Worm (Caenorhabditis elegans) whole organism, L3 larva: ENCODE results near the gene M153.5.

Experiments
- R02D3.7 ChIP-seq: fragments of 150-350 bp; optimal IDR thresholded peaks from 2 replicates; lab custom pipeline; 2014; ENCODE audit warnings: missing biosample characterization, missing genetic modification characterization
- ama-1 ChIP-seq: fragments of 150-350 bp; optimal IDR thresholded peaks from 2 replicates; lab custom pipeline; 2018
- ceh-28 ChIP-seq: fragments of 150-350 bp; optimal IDR thresholded peaks from 2 replicates; lab custom pipeline; 2014; ENCODE audit warnings: missing biosample characterization, missing genetic modification reagents, missing genetic modification characterization
- ceh-9 ChIP-seq: sonication (generic microtip); optimal IDR thresholded peaks from 2 replicates; lab custom pipeline; 2018; ENCODE audit warnings: missing biosample characterization, missing genetic modification characterization
- daf-12 ChIP-seq: fragments of 150-350 bp; optimal IDR thresholded peaks from 2 replicates; lab custom pipeline; 2014; ENCODE audit warnings: missing biosample characterization, missing genetic modification reagents, missing genetic modification characterization
- egl-27 ChIP-seq: sonication (generic microtip); optimal IDR thresholded peaks from 4 replicates; lab custom pipeline; 2017; ENCODE audit warnings: missing biosample characterization, missing genetic modification reagents, missing genetic modification characterization
- egl-5 ChIP-seq: fragments of 150-350 bp; optimal IDR thresholded peaks from 2 replicates; lab custom pipeline; 2017; ENCODE audit warnings: missing biosample characterization, missing genetic modification reagents, missing genetic modification characterization, inconsistent platforms
- elt-1 ChIP-seq: fragments of 150-350 bp; optimal IDR thresholded peaks from 2 replicates; lab custom pipeline; 2014; ENCODE audit warnings: missing biosample characterization, missing genetic modification characterization
- elt-2 ChIP-seq: sonication (generic microtip); optimal IDR thresholded peaks from 2 replicates; lab custom pipeline; 2016; ENCODE audit warnings: missing genetic modification reagents, mild to moderate bottlenecking, missing genetic modification characterization, missing compliant biosample characterization
- elt-3 ChIP-seq, 3 experiments: fragments of 150-350 bp in 1 of 3; sonication (generic microtip) in 2 of 3; optimal IDR thresholded peaks; 2 replicates in 2 of 3; 4 replicates in 1 of 3; lab custom pipeline; 2014 to 2017; ENCODE audit warnings: missing biosample characterization in 3 of 3, missing genetic modification characterization in 3 of 3
- fkh-10 ChIP-seq: sonication (generic microtip); optimal IDR thresholded peaks from 2 replicates; lab custom pipeline; 2017; ENCODE audit warnings: missing biosample characterization, missing genetic modification reagents, missing genetic modification characterization
- fos-1 ChIP-seq: fragments of 150-350 bp; optimal IDR thresholded peaks from 2 replicates; lab custom pipeline; 2014; ENCODE audit warnings: missing biosample characterization, missing genetic modification characterization
- hmg-11 ChIP-seq: sonication (generic microtip); optimal IDR thresholded peaks from 2 replicates; lab custom pipeline; 2016; ENCODE audit warnings: missing genetic modification characterization, missing compliant biosample characterization
- lin-15B ChIP-seq: fragments of 150-350 bp; optimal IDR thresholded peaks from 2 replicates; lab custom pipeline; 2014; ENCODE audit warnings: missing biosample characterization, missing genetic modification characterization
- lin-39 ChIP-seq: fragments of 150-350 bp; optimal IDR thresholded peaks from 2 replicates; lab custom pipeline; 2018; ENCODE audit warnings: missing biosample characterization, missing genetic modification reagents, missing genetic modification characterization
- lsy-12 ChIP-seq: sonication (generic microtip); optimal IDR thresholded peaks from 2 replicates; lab custom pipeline; 2016; ENCODE audit warnings: mild to moderate bottlenecking, missing genetic modification characterization, missing compliant biosample characterization
- mdl-1 ChIP-seq: fragments of 150-350 bp; optimal IDR thresholded peaks from 2 replicates; lab custom pipeline; 2014; ENCODE audit warnings: missing biosample characterization, missing genetic modification characterization
- mml-1 ChIP-seq: fragments of 150-350 bp; sonication (generic microtip); optimal IDR thresholded peaks from 3 replicates; lab custom pipeline; 2014; ENCODE audit warnings: missing biosample characterization, missing genetic modification characterization
- nhr-11 ChIP-seq: fragments of 150-350 bp; optimal IDR thresholded peaks from 2 replicates; lab custom pipeline; 2014; ENCODE audit warnings: missing biosample characterization, missing genetic modification characterization
- nhr-23 ChIP-seq: fragments of 150-350 bp; optimal IDR thresholded peaks from 2 replicates; lab custom pipeline; 2014; ENCODE audit warnings: missing biosample characterization, missing genetic modification reagents, missing genetic modification characterization
- nhr-237 ChIP-seq: fragments of 150-350 bp; optimal IDR thresholded peaks from 2 replicates; lab custom pipeline; 2014; ENCODE audit warnings: missing biosample characterization, missing genetic modification characterization
- nhr-25 ChIP-seq: sonication (generic microtip); optimal IDR thresholded peaks from 2 replicates; lab custom pipeline; 2017; ENCODE audit warnings: missing biosample characterization, missing genetic modification characterization
- nhr-28 ChIP-seq: fragments of 150-350 bp; optimal IDR thresholded peaks from 2 replicates; lab custom pipeline; 2014; ENCODE audit warnings: missing biosample characterization, missing genetic modification characterization
- nhr-43 ChIP-seq: sonication (generic microtip); optimal IDR thresholded peaks from 2 replicates; lab custom pipeline; 2016; ENCODE audit warnings: mild to moderate bottlenecking, missing genetic modification characterization, missing compliant biosample characterization; ENCODE audit not compliant: poor library complexity, severe bottlenecking
- nhr-67 ChIP-seq: fragments of 150-350 bp; optimal IDR thresholded peaks from 2 replicates; lab custom pipeline; 2014; ENCODE audit warnings: missing biosample characterization, missing genetic modification characterization
- nhr-76 ChIP-seq: fragments of 150-350 bp; sonication (generic microtip); optimal IDR thresholded peaks from 5 replicates; lab custom pipeline; 2014; ENCODE audit warnings: missing biosample characterization, missing genetic modification characterization
- nhr-77 ChIP-seq: fragments of 150-350 bp; optimal IDR thresholded peaks from 2 replicates; lab custom pipeline; 2014; ENCODE audit warnings: missing biosample characterization, missing genetic modification characterization
- pqm-1 ChIP-seq: fragments of 150-350 bp; optimal IDR thresholded peaks from 2 replicates; lab custom pipeline; 2017; ENCODE audit warnings: missing biosample characterization, missing genetic modification characterization, inconsistent platforms
- skn-1 ChIP-seq: fragments of 150-350 bp; optimal IDR thresholded peaks from 2 replicates; lab custom pipeline; 2014; ENCODE audit warnings: missing biosample characterization, missing genetic modification characterization
- snpc-4 ChIP-seq: fragments of 150-350 bp; optimal IDR thresholded peaks from 2 replicates; lab custom pipeline; 2014; ENCODE audit warnings: missing biosample characterization, missing genetic modification characterization
- tbx-2 ChIP-seq: sonication (generic microtip); optimal IDR thresholded peaks from 2 replicates; lab custom pipeline; 2016; ENCODE audit warnings: mild to moderate bottlenecking, missing genetic modification characterization, missing compliant biosample characterization
- unc-39 ChIP-seq: sonication (generic microtip); optimal IDR thresholded peaks from 4 replicates; lab custom pipeline; 2017; ENCODE audit warnings: missing biosample characterization, missing genetic modification characterization
- unc-62 ChIP-seq: fragments of 150-350 bp; sonication (generic microtip); optimal IDR thresholded peaks from 4 replicates; lab custom pipeline; 2014; ENCODE audit warnings: missing biosample characterization, missing genetic modification reagents, missing genetic modification characterization
- zag-1 ChIP-seq: fragments of 150-350 bp; optimal IDR thresholded peaks from 2 replicates; lab custom pipeline; 2014; ENCODE audit warnings: missing biosample characterization, missing genetic modification characterization
- ztf-11 ChIP-seq: fragments of 150-350 bp; optimal IDR thresholded peaks from 2 replicates; lab custom pipeline; 2014; ENCODE audit warnings: missing biosample characterization, missing genetic modification characterization
- ztf-4 ChIP-seq: fragments of 150-350 bp; optimal IDR thresholded peaks from 2 replicates; lab custom pipeline; 2014; ENCODE audit warnings: missing biosample characterization, missing genetic modification characterization

The M153.5 gene

ce11 chrX:12121285-12121684 lies 22.5 kb upstream of the M153.5 start, which contains the start of gene lgc-17:
Gene lgc-17 (plus strand): TSS chrX:12121585.
- no peak for TF ChIP-seq mml-1 (tag; lab: Kevin White, UChicago)
- TF ChIP-seq egl-5 (tag; lab: Kevin White, UChicago) = no peak
- TF ChIP-seq fos-1 (tag; lab: Kevin White, UChicago) = no peak

ce11 chrX:12123152-12123551 lies 20.6 kb upstream of the M153.5 start, which contains the start of gene T01H10.11:
Gene T01H10.11 (plus strand): TSS chrX:12123452.
- TF ChIP-seq nhr-23 (tag; lab: Kevin White, UChicago) (no peak), ztf-11 (tag; lab: Kevin White, UChicago) (no peak), fos-1 (tag; lab: Kevin White, UChicago) (no peak), unc-39 (tag; lab: Kevin White, UChicago) (no peak), elt-1 (tag; lab: Kevin White, UChicago) (no peak), nhr-77 (no peak), pqm-1 (tag; lab: Kevin White, UChicago) (no peak), nhr-237 (tag; lab: Kevin White, UChicago) (no peak), ama-1 (lab: Kevin White, UChicago) (no peak), hmg-11 (tag; lab: Kevin White, UChicago) (no peak), mdl-1 (tag; lab: Kevin White, UChicago) (no peak), nhr-28 (tag; lab: Kevin White, UChicago) (no peak), elt-3 (tag; optimal IDR thresholded peaks at IDR 0.05; lab: Kevin White, UChicago) (no peak), skn-1 (tag; lab: Kevin White, UChicago) (no peak), ceh-9 (tag; lab: Kevin White, UChicago) (no peak), nhr-76 (tag; lab: Kevin White, UChicago) (no peak), zag-1 (no peak), tbx-2 (tag; lab: Kevin White, UChicago) (no peak), daf-12 (no peak)
- TF ChIP-seq, all 47 proteins: peak for 0

- TF ChIP-seq zag-1 (no peak), nhr-25 (tag; lab: Kevin White, UChicago) (no peak), nhr-43 (tag; lab: Kevin White, UChicago) (no peak), fkh-10 (GFP tag; lab: Kevin White, UChicago) (no peak), lsy-12 (no peak), elt-2 (no peak), lin-15B (tag; lab: Kevin White, UChicago) (no peak), pqm-1 (tag; lab: Kevin White, UChicago) (no peak), hmg-11 (tag; lab: Kevin White, UChicago) (no peak), unc-62 (no peak), ceh-9 (tag; lab: Kevin White, UChicago) (no peak), egl-27 (tag; lab: Kevin White, UChicago) (no peak), nhr-11 (tag; lab: Kevin White, UChicago) (no peak), lin-39 (tag; lab: Kevin White, UChicago) (no peak), nhr-28 (tag; lab: Kevin White, UChicago) (no peak), ceh-28 (tag; lab: Kevin White, UChicago) (no peak), elt-3 (tag; optimal IDR thresholded peaks at IDR 0.05; lab: Kevin White, UChicago) (no peak), mml-1 (tag; lab: Kevin White, UChicago) (no peak), elt-1 (tag; lab: Kevin White, UChicago) (no peak), R02D3.7 (no peak)
Observed at ce11 chrX:12125308-12125707, 18.5 kb upstream of the M153.5 start, which contains the start of gene lgc-18. Gene lgc-18 (plus strand): TSS chrX:12125608.

- TF ChIP-seq nhr-67 (no peak), nhr-25 (tag; lab: Kevin White, UChicago) (no peak), mdl-1 (tag; lab: Kevin White, UChicago) (no peak), skn-1 (tag; lab: Kevin White, UChicago) (no peak), snpc-4 (no peak), mml-1 (tag; lab: Kevin White, UChicago) (no peak)
- TF ChIP-seq, all 47 proteins: peak for 0
Observed at ce11 chrX:12141051-12141450, 2.7 kb upstream of the M153.5 start, which contains the start of gene lyst-1. Gene lyst-1 (minus strand): TSS chrX:12141151.

ce11 chrX:12142569-12142968 lies 1.2 kb upstream of the M153.5 start, which contains the start of gene M153.3:
Gene M153.3 (plus strand): TSS chrX:12142869.
- TF ChIP-seq elt-1 (tag; lab: Kevin White, UChicago) (no peak), tbx-2 (tag; lab: Kevin White, UChicago) (no peak), skn-1 (tag; lab: Kevin White, UChicago) (no peak), nhr-28 (tag; lab: Kevin White, UChicago) (no peak), ztf-4 (tag; lab: Kevin White, UChicago) (no peak)
